Worm (Caenorhabditis elegans) whole organism, late embryonic: ENCODE results near the gene aex-4.

Experiments
- ceh-45 ChIP-seq: fragments of 200-800 bp; sonication (Bioruptor generic); IDR thresholded peaks from 2 replicates; pipeline ENCODE4 v1.3.6; 2022; ENCODE audit warnings: missing genetic modification reagents, missing genetic modification characterization, missing compliant biosample characterization
- eyg-1 ChIP-seq: sonication (generic microtip); optimal IDR thresholded peaks from 2 replicates; lab custom pipeline; 2016; ENCODE audit warnings: missing genotype, missing genetic modification characterization, missing compliant biosample characterization
- nfya-1 ChIP-seq: sonication (generic microtip); optimal IDR thresholded peaks from 2 replicates; lab custom pipeline; 2017; ENCODE audit warnings: missing genetic modification characterization, mild to moderate bottlenecking, missing compliant biosample characterization, antibody characterized with exemption, moderate library complexity
- nhr-11 ChIP-seq: fragments of 150-350 bp; optimal IDR thresholded peaks from 2 replicates; lab custom pipeline; 2014; ENCODE audit warnings: missing biosample characterization, missing genetic modification characterization
- pag-3 ChIP-seq: sonication (generic microtip); optimal IDR thresholded peaks from 2 replicates; lab custom pipeline; 2016; ENCODE audit warnings: missing compliant biosample characterization, missing genetic modification characterization, borderline replicate concordance
- pha-4 ChIP-seq: fragments of 150-350 bp; optimal IDR thresholded peaks from 2 replicates; lab custom pipeline; 2018; ENCODE audit warnings: missing biosample characterization, missing genetic modification reagents, missing genetic modification characterization
- pqm-1 ChIP-seq: sonication (generic microtip); optimal IDR thresholded peaks from 2 replicates; lab custom pipeline; 2016; ENCODE audit warnings: missing genetic modification characterization, missing compliant biosample characterization

ce11 chrX:3686420-3686819, 42.7 kb upstream of the aex-4 start:
- TF ChIP-seq nfya-1 (tag; lab: Kevin White, UChicago) (no peak), ceh-45 (GFP tag; lab: Robert Waterston, UW) (no peak), pag-3 (tag; lab: Kevin White, UChicago) (no peak), nhr-11 (tag; lab: Kevin White, UChicago) (no peak), pha-4 (tag; lab: Kevin White, UChicago) (no peak), eyg-1 (tag; lab: Kevin White, UChicago) (no peak), pqm-1 (tag; lab: Kevin White, UChicago) (no peak)
